Worm (Caenorhabditis elegans): ENCODE measurements around the gene F22B7.9.

DNA sequence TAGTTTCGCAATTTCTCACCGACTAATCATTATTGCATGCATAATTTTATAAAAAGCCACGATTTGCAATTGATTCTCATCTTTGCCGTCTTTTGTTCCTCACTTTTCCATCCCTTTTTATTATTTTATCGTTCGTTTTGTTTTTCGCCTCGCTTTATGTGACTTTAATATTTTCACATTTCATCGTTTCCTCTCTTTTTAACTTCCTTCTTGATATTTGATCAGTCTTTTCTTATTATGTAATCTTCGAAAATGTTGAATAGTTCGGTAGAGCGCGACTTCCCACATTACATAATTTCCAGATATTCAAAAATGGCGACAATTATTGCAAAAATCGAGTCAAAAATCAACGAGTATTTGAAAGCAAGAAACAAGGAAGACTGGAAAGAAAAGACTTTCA, 48.2 kb downstream of the F22B7.9 start, which contains the start of gene C06E1.1:
- TF ChIP-seq cnd-1 (tag; optimal IDR thresholded peaks at IDR 0.05): no peak
- no peak for TF ChIP-seq mep-1 (tag; optimal IDR thresholded peaks at IDR 0.05)
- no peak for TF ChIP-seq unc-120 (tag; optimal IDR thresholded peaks at IDR 0.05; ENCODE audit: poor library complexity, severe bottlenecking)
- TF ChIP-seq nhr-28 (tag; optimal IDR thresholded peaks at IDR 0.05): no peak
- TF ChIP-seq elt-3 (tag; optimal IDR thresholded peaks at IDR 0.05): no peak

Data from whole organism, mixed stage, embryonic.